Fruit fly (Drosophila melanogaster) whole organism, embryonic: ENCODE results near the gene CG4271.

Experiments
- Ada2b ChIP-seq: fragments of 200-800 bp; sonication (Bioruptor generic); IDR thresholded peaks from 2 replicates; pipeline ENCODE4 v1.3.6; 2022; ENCODE audit warnings: missing biosample characterization, missing genetic modification characterization
- Antp ChIP-seq: fragments of 200-800 bp; sonication (Bioruptor generic); optimal IDR thresholded peaks from 3 replicates; lab custom pipeline; 2016; ENCODE audit warnings: missing biosample characterization, missing genetic modification characterization
- Asciz ChIP-seq: fragments of 200-800 bp; sonication (Bioruptor generic); optimal IDR thresholded peaks from 2 replicates; lab custom pipeline; 2017; ENCODE audit warnings: missing biosample characterization, mild to moderate bottlenecking, missing genetic modification characterization, missing genetic modification reagents
- Atf6 ChIP-seq: fragments of 200-800 bp; sonication (Bioruptor generic); IDR thresholded peaks from 2 replicates; pipeline ENCODE4 v1.3.6; 2022; ENCODE audit warnings: missing biosample characterization, missing genetic modification characterization
- CG11695 ChIP-seq: fragments of 200-800 bp; sonication (Bioruptor generic); IDR thresholded peaks from 3 replicates; pipeline ENCODE4 v1.3.6; 2022; ENCODE audit warnings: missing biosample characterization, missing genetic modification characterization
- CG11723 ChIP-seq: fragments of 200-800 bp; sonication (Bioruptor generic); optimal IDR thresholded peaks from 2 replicates; lab custom pipeline; 2017; ENCODE audit warnings: missing biosample characterization, mild to moderate bottlenecking, missing genetic modification characterization
- CG12155 ChIP-seq: fragments of 200-800 bp; sonication (Bioruptor generic); optimal IDR thresholded peaks from 3 replicates; lab custom pipeline; 2016; ENCODE audit warnings: missing biosample characterization, missing genetic modification characterization
- CG12659 ChIP-seq: fragments of 200-800 bp; sonication (Bioruptor generic); optimal IDR thresholded peaks from 3 replicates; lab custom pipeline; 2017; ENCODE audit warnings: mild to moderate bottlenecking, missing biosample characterization, missing genetic modification reagents, missing genetic modification characterization
- CG17186 ChIP-seq: fragments of 200-800 bp; sonication (Bioruptor generic); optimal IDR thresholded peaks from 3 replicates; lab custom pipeline; 2017; ENCODE audit warnings: missing biosample characterization, missing genetic modification reagents, missing genetic modification characterization
- CG17361 ChIP-seq: fragments of 200-800 bp; sonication (Bioruptor generic); IDR thresholded peaks from 3 replicates; pipeline ENCODE4 v1.3.6; 2022; ENCODE audit warnings: missing biosample characterization, missing genetic modification characterization
- CG17385 ChIP-seq: fragments of 200-800 bp; sonication (Bioruptor generic); optimal IDR thresholded peaks from 3 replicates; lab custom pipeline; 2018; ENCODE audit warnings: missing biosample characterization, mild to moderate bottlenecking, missing genetic modification characterization
- CG2116 ChIP-seq: fragments of 200-800 bp; sonication (Bioruptor generic); optimal IDR thresholded peaks from 3 replicates; lab custom pipeline; 2018; ENCODE audit warnings: missing biosample characterization, mild to moderate bottlenecking, missing genetic modification characterization
- CG2875 ChIP-seq: fragments of 200-800 bp; sonication (Bioruptor generic); optimal IDR thresholded peaks from 2 replicates; lab custom pipeline; 2017; ENCODE audit warnings: missing biosample characterization, mild to moderate bottlenecking, missing genetic modification characterization, missing genetic modification reagents
- CG30020 ChIP-seq: fragments of 200-800 bp; optimal IDR thresholded peaks from 2 replicates; lab custom pipeline; 2019; ENCODE audit warnings: missing biosample characterization, mild to moderate bottlenecking, missing genetic modification characterization, moderate library complexity
- CG32532 ChIP-seq: fragments of 200-800 bp; sonication (Bioruptor generic); IDR thresholded peaks from 2 replicates; pipeline ENCODE4 v1.3.6; 2022; ENCODE audit warnings: missing biosample characterization, missing genetic modification characterization
- CG3281 ChIP-seq: fragments of 200-800 bp; sonication (Bioruptor generic); optimal IDR thresholded peaks from 3 replicates; lab custom pipeline; 2017; ENCODE audit warnings: missing biosample characterization, mild to moderate bottlenecking, missing genetic modification characterization
- CG3407 ChIP-seq: fragments of 200-800 bp; sonication (Bioruptor generic); optimal IDR thresholded peaks from 2 replicates; lab custom pipeline; 2018; ENCODE audit warnings: missing biosample characterization, mild to moderate bottlenecking, missing genetic modification characterization
- CG7357 ChIP-seq: fragments of 200-800 bp; sonication (Bioruptor generic); IDR thresholded peaks from 3 replicates; pipeline ENCODE4 v1.3.6; 2022; ENCODE audit warnings: missing biosample characterization, missing genetic modification characterization
- CG7372 ChIP-seq: fragments of 200-800 bp; sonication (Bioruptor generic); IDR thresholded peaks from 2 replicates; pipeline ENCODE4 v1.3.6; 2022; ENCODE audit warnings: missing biosample characterization, missing genetic modification characterization
- CG7987 ChIP-seq: fragments of 200-800 bp; sonication (Bioruptor generic); optimal IDR thresholded peaks from 2 replicates; lab custom pipeline; 2018; ENCODE audit warnings: missing biosample characterization, mild to moderate bottlenecking, missing genetic modification characterization, moderate library complexity
- CG8944 ChIP-seq: fragments of 200-800 bp; sonication (Bioruptor generic); optimal IDR thresholded peaks from 3 replicates; lab custom pipeline; 2016; ENCODE audit warnings: missing biosample characterization, missing genetic modification characterization
- CG9932 ChIP-seq: fragments of 200-800 bp; sonication (Bioruptor generic); IDR thresholded peaks from 2 replicates; pipeline ENCODE4 v1.3.6; 2022; ENCODE audit warnings: missing biosample characterization, missing genetic modification characterization
- D19A ChIP-seq: fragments of 200-800 bp; optimal IDR thresholded peaks from 3 replicates; lab custom pipeline; 2019; ENCODE audit warnings: missing biosample characterization, mild to moderate bottlenecking, missing genetic modification characterization, moderate library complexity
- Dfd ChIP-seq, 2 experiments: fragments of >200 bp; optimal IDR thresholded peaks; 2 replicates each; lab custom pipeline; 2017; ENCODE audit warnings: missing biosample characterization in 2 of 2, missing genetic modification characterization in 2 of 2
- Dref ChIP-seq: fragments of 200-800 bp; sonication (Bioruptor generic); IDR thresholded peaks from 2 replicates; pipeline ENCODE4 v1.3.6; 2022; ENCODE audit warnings: missing biosample characterization, missing genetic modification characterization
- Eip74EF ChIP-seq, 2 experiments: fragments of 200-800 bp in 1 of 2; fragments of >200 bp in 1 of 2; sonication (Bioruptor generic) in 1 of 2; optimal IDR thresholded peaks; 2 replicates each; lab custom pipeline; 2017 to 2019; ENCODE audit warnings: missing biosample characterization in 2 of 2, missing genetic modification characterization in 2 of 2, mild to moderate bottlenecking in 1 of 2, moderate library complexity in 1 of 2
- HLH4C ChIP-seq: fragments of 200-800 bp; sonication (Bioruptor generic); IDR thresholded peaks from 3 replicates; pipeline ENCODE4 v1.3.6; 2022; ENCODE audit warnings: missing biosample characterization, missing genetic modification characterization; ENCODE audit not compliant: partially characterized antibody
- Hey ChIP-seq: fragments of 200-800 bp; sonication (Bioruptor generic); optimal IDR thresholded peaks from 3 replicates; lab custom pipeline; 2018; ENCODE audit warnings: missing biosample characterization, mild to moderate bottlenecking, missing genetic modification characterization
- HmgD ChIP-seq: fragments of 200-800 bp; sonication (Bioruptor generic); optimal IDR thresholded peaks from 3 replicates; lab custom pipeline; 2016; ENCODE audit warnings: missing biosample characterization, missing genetic modification characterization
- HmgZ ChIP-seq: fragments of 200-800 bp; sonication (Bioruptor generic); optimal IDR thresholded peaks from 2 replicates; lab custom pipeline; 2018; ENCODE audit warnings: missing biosample characterization, mild to moderate bottlenecking, missing genetic modification characterization
- Hsf ChIP-seq: fragments of 200-800 bp; sonication (Bioruptor generic); optimal IDR thresholded peaks from 3 replicates; lab custom pipeline; 2016; ENCODE audit warnings: missing biosample characterization, missing genetic modification characterization
- Meics ChIP-seq: fragments of 200-800 bp; sonication (Bioruptor generic); optimal IDR thresholded peaks from 2 replicates; lab custom pipeline; 2017; ENCODE audit warnings: missing biosample characterization, mild to moderate bottlenecking, missing genetic modification characterization
- TFAM ChIP-seq: fragments of 200-800 bp; sonication (Bioruptor generic); optimal IDR thresholded peaks from 2 replicates; lab custom pipeline; 2017; ENCODE audit warnings: missing biosample characterization, missing genetic modification characterization, inconsistent platforms
- Tbp ChIP-seq: fragments of >200 bp; optimal IDR thresholded peaks from 2 replicates; lab custom pipeline; 2018; ENCODE audit warnings: missing biosample characterization, missing genetic modification characterization
- bigmax ChIP-seq: fragments of 200-800 bp; sonication (Bioruptor generic); optimal IDR thresholded peaks from 2 replicates; lab custom pipeline; 2018; ENCODE audit warnings: missing biosample characterization, mild to moderate bottlenecking, missing genetic modification characterization
- esg ChIP-seq: fragments of 200-800 bp; sonication (Bioruptor generic); conservative IDR thresholded peaks from 2 replicates; pipeline ENCODE4 v1.3.6; 2022; ENCODE audit warnings: missing biosample characterization, missing genetic modification characterization
- eve ChIP-seq, 2 experiments: fragments of >200 bp; optimal IDR thresholded peaks; 2 replicates each; lab custom pipeline; 2017; ENCODE audit warnings: missing biosample characterization in 2 of 2, missing genetic modification characterization in 2 of 2
- klu ChIP-seq: fragments of 200-800 bp; sonication (Bioruptor generic); IDR thresholded peaks from 2 replicates; pipeline ENCODE4 v1.3.6; 2022; ENCODE audit warnings: missing biosample characterization, missing genetic modification characterization
- nom ChIP-seq: fragments of 200-800 bp; sonication (Bioruptor generic); optimal IDR thresholded peaks from 2 replicates; lab custom pipeline; 2017; ENCODE audit warnings: missing biosample characterization, missing genetic modification characterization, mild to moderate bottlenecking, moderate library complexity, missing genetic modification reagents
- pfk ChIP-seq: fragments of 200-800 bp; sonication (Bioruptor generic); optimal IDR thresholded peaks from 2 replicates; lab custom pipeline; 2018; ENCODE audit warnings: missing biosample characterization, mild to moderate bottlenecking, missing genetic modification characterization, moderate library complexity
- psq ChIP-seq: fragments of 200-800 bp; sonication (Bioruptor generic); optimal IDR thresholded peaks from 2 replicates; lab custom pipeline; 2017; ENCODE audit warnings: missing biosample characterization, missing genetic modification characterization
- schlank ChIP-seq: fragments of 200-800 bp; sonication (Bioruptor generic); optimal IDR thresholded peaks from 2 replicates; lab custom pipeline; 2018; ENCODE audit warnings: missing biosample characterization, mild to moderate bottlenecking, missing genetic modification characterization
- scrt ChIP-seq: fragments of 200-800 bp; sonication (Bioruptor generic); optimal IDR thresholded peaks from 2 replicates; lab custom pipeline; 2018; ENCODE audit warnings: missing biosample characterization, mild to moderate bottlenecking, missing genetic modification characterization, moderate library complexity
- toy ChIP-seq: fragments of 200-800 bp; sonication (Bioruptor generic); IDR thresholded peaks from 2 replicates; pipeline ENCODE4 v1.3.6; 2022; ENCODE audit warnings: missing biosample characterization, missing genetic modification characterization
- wdn ChIP-seq: fragments of 200-800 bp; sonication (Bioruptor generic); IDR thresholded peaks from 2 replicates; pipeline ENCODE4 v1.3.6; 2022; ENCODE audit warnings: missing biosample characterization, missing genetic modification characterization
- zf30C ChIP-seq: fragments of 200-800 bp; sonication (Bioruptor generic); optimal IDR thresholded peaks from 3 replicates; lab custom pipeline; 2018; ENCODE audit warnings: missing biosample characterization, mild to moderate bottlenecking, missing genetic modification characterization

CG4271 gene

dm6 chr2L:2254950-2255349 is 30.0 kb upstream of the CG4271 start, which contains the start of gene Send1:
TSS of gene Send1 (minus strand) at chr2L:2255050.
- no peak for TF ChIP-seq CG12659
- no peak for TF ChIP-seq Ada2b (GFP tag; lab: Robert Waterston, UW)
- no peak for TF ChIP-seq D19A (tag; lab: Kevin White, UChicago)
- no peak for TF ChIP-seq Meics (GFP tag; lab: Kevin White, UChicago)
- TF ChIP-seq CG2116, result no peak
- TF ChIP-seq Tbp (GFP tag; lab: Kevin White, UChicago), result no peak
- no peak for TF ChIP-seq CG3407 (GFP tag; lab: Kevin White, UChicago)
- no peak for TF ChIP-seq nom (GFP tag; lab: Kevin White, UChicago)
- no peak for TF ChIP-seq HmgD (GFP tag; lab: Kevin White, UChicago)
- no peak for TF ChIP-seq eve (GFP tag; optimal IDR thresholded peaks at IDR 0.05; lab: Kevin White, UChicago)
- TF ChIP-seq HmgZ, result no peak
- no peak for TF ChIP-seq Hsf (GFP tag; lab: Kevin White, UChicago)
- TF ChIP-seq, all 482 proteins: peak for 0

dm6 chr2L:2263142-2263541 is 21.8 kb upstream of the CG4271 start, which contains the start of gene CG4270:
TSS of gene CG4270 (plus strand) at chr2L:2263442.
- TF ChIP-seq Eip74EF (GFP tag; optimal IDR thresholded peaks at IDR 0.05; lab: Kevin White, UChicago) (no peak), scrt (no peak), psq (GFP tag; lab: Kevin White, UChicago) (no peak), CG17361 (GFP tag; lab: Robert Waterston, UW) (no peak), CG17385 (GFP tag; lab: Kevin White, UChicago) (no peak), CG17186 (GFP tag; lab: Kevin White, UChicago) (no peak), toy (GFP tag; lab: Robert Waterston, UW) (no peak), HLH4C (GFP tag; lab: Robert Waterston, UW) (no peak), Hey (tag; lab: Kevin White, UChicago) (no peak), bigmax (GFP tag; lab: Kevin White, UChicago) (no peak), CG11723 (GFP tag; lab: Kevin White, UChicago) (no peak), pfk (no peak), Antp (no peak), CG11695 (no peak), wdn (GFP tag; lab: Robert Waterston, UW) (no peak), Dref (GFP tag; lab: Robert Waterston, UW) (no peak), CG8944 (GFP tag; lab: Kevin White, UChicago) (no peak), CG7357 (GFP tag; lab: Robert Waterston, UW) (no peak), zf30C (GFP tag; lab: Kevin White, UChicago) (no peak), CG30020 (no peak)

- TF ChIP-seq Dfd (GFP tag; optimal IDR thresholded peaks at IDR 0.05; lab: Kevin White, UChicago), result no peak
- TF ChIP-seq Atf6, result no peak
- no peak for TF ChIP-seq klu (GFP tag; lab: Robert Waterston, UW)
- TF ChIP-seq schlank (tag; lab: Kevin White, UChicago), result no peak
- no peak for TF ChIP-seq Asciz (GFP tag; lab: Kevin White, UChicago)
- TF ChIP-seq esg (GFP tag; lab: Robert Waterston, UW), result no peak
- TF ChIP-seq CG32532, result no peak
- no peak for TF ChIP-seq TFAM (GFP tag; lab: Kevin White, UChicago)
- TF ChIP-seq bigmax (GFP tag; lab: Kevin White, UChicago), result no peak
- TF ChIP-seq CG9932 (GFP tag; lab: Robert Waterston, UW), result no peak
- no peak for TF ChIP-seq CG7372 (GFP tag; lab: Robert Waterston, UW)
- TF ChIP-seq CG3281, result no peak
- TF ChIP-seq CG12155, result no peak
- TF ChIP-seq CG7987, result no peak
- no peak for TF ChIP-seq CG2875 (GFP tag; lab: Kevin White, UChicago)
These were observed 19.7 kb upstream of the CG4271 start, which contains the start of gene CG34049 for dm6 chr2L:2265221-2265620. TSS of gene CG34049 (minus strand) at chr2L:2265321.
